Worm (Caenorhabditis elegans): Measurements from ENCODE around the gene M60.4.

Gene M60.4

DNA sequence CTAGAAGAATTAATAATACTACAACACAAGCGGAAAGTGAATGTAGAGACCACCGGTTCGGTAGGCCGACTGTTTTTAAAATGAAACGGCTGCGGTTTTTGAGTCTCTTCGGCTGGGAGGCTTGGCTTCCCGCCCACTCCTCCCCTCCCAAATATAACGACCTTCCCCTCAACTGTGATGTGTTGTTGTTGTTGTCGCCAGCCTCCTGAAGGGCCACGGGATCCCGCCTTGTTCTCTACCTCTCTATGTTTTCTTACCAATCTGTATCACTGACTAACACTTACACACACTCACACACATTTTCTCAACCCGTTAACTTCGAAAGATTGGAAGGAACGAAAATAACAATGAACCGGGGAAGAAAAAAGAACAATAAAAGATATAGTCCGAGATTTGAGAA is 2.6 kb downstream of the M60.4 start:
- no peak for TF ChIP-seq med-1 (GFP tag; optimal IDR thresholded peaks at IDR 0.05; ENCODE audit: insufficient read depth)
- TF ChIP-seq klf-2 (GFP tag; conservative IDR thresholded peaks at IDR 0.05) = no peak
- no peak for TF ChIP-seq flt-1 (GFP tag; IDR thresholded peaks at IDR 0.05)
- no peak for TF ChIP-seq T22C8.4 (GFP tag; IDR thresholded peaks at IDR 0.05)
- TF ChIP-seq cog-1 (tag; optimal IDR thresholded peaks at IDR 0.05) = no peak
- no peak for TF ChIP-seq tab-1 (GFP tag; IDR thresholded peaks at IDR 0.05)
- no peak for TF ChIP-seq ztf-29 (GFP tag; IDR thresholded peaks at IDR 0.05)
- TF ChIP-seq ref-1 (GFP tag; conservative IDR thresholded peaks at IDR 0.05) = no peak
- no peak for TF ChIP-seq ztf-23 (GFP tag; IDR thresholded peaks at IDR 0.05)

DNA sequence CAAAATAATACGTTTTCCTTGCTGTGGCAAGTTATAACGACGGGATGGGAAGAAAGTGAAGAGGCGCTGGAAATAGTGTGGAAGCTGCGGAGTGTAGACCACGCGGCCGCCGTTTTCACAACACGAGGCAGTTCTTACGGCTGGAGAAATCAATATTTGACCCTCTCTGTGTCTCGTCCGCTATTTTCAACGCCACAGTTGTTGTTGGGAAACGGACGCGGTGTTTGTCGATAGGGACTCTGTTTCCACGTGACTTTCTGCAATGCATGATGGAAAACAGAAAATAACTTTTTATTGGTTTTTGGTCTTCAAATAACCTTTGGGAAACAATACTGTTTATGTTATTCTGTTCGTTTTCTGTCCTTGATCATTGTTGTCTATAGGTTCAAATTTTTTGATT is 4.3 kb downstream of the M60.4 start, which contains the start of gene K02A6.3:
Gene K02A6.3 (minus strand): TSS at position 74 of the 400 bp plus-strand sequence.
- 0 out of 2 replicates have a peak, but pooled peaks have one; percentile 36 for TF ChIP-seq flt-1 (GFP tag; IDR thresholded peaks at IDR 0.05)
- TF ChIP-seq cog-1 (tag; optimal IDR thresholded peaks at IDR 0.05) = peak; percentile 50
- TF ChIP-seq ref-1 (GFP tag; conservative IDR thresholded peaks at IDR 0.05) = no peak
- no peak for TF ChIP-seq klf-2 (GFP tag; conservative IDR thresholded peaks at IDR 0.05)
- no peak for TF ChIP-seq tab-1 (GFP tag; IDR thresholded peaks at IDR 0.05)
- TF ChIP-seq ztf-23 (GFP tag; IDR thresholded peaks at IDR 0.05) = no peak
- no peak for TF ChIP-seq med-1 (GFP tag; optimal IDR thresholded peaks at IDR 0.05; ENCODE audit: insufficient read depth)
- TF ChIP-seq T22C8.4 (GFP tag; IDR thresholded peaks at IDR 0.05) = peak; percentile 83
- no peak for TF ChIP-seq ztf-29 (GFP tag; IDR thresholded peaks at IDR 0.05)

DNA sequence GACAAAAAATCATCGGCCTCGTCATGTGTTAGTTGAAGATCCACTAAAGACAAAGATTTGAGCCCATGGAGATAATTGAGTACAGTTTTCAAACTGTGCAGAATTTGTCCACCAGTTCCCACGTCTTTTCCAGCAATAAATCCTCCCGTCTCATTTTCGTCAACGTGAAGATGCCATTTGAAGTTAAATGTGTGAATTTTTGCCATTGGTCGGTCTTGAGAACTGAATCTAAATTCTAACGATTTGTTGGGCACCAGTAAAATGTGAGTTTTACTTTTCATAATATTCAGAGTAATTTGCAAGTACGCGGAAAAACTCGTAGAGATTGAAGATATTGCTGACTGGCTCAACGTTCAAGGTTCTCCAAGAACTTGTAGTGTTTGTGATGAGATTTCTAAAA is 5.5 kb downstream of the M60.4 start:
- TF ChIP-seq cog-1 (tag; optimal IDR thresholded peaks at IDR 0.05) = no peak

DNA sequence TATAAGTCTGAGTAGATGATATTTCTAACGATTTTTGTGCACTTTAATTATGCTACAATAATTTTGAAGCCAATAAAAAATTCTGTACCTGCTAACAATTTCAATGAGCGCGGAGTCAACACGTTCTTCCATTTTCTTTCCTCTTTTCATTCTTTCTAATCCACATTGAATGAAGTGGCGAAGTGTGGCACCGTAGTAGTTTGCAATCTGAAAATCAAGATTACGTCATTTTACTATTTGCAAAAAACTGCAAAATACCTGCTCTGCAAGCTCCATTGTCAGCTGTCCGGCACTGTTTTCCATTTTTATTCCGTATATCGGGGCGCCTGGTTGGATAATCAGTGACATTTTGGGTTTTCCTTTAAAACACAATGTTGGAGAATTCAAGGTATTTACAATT is 6.9 kb downstream of the M60.4 start:
- TF ChIP-seq flt-1 (GFP tag; IDR thresholded peaks at IDR 0.05) = no peak
- no peak for TF ChIP-seq klf-2 (GFP tag; conservative IDR thresholded peaks at IDR 0.05)
- no peak for TF ChIP-seq ztf-29 (GFP tag; IDR thresholded peaks at IDR 0.05)
- TF ChIP-seq ref-1 (GFP tag; conservative IDR thresholded peaks at IDR 0.05) = no peak
- TF ChIP-seq T22C8.4 (GFP tag; IDR thresholded peaks at IDR 0.05) = no peak

DNA sequence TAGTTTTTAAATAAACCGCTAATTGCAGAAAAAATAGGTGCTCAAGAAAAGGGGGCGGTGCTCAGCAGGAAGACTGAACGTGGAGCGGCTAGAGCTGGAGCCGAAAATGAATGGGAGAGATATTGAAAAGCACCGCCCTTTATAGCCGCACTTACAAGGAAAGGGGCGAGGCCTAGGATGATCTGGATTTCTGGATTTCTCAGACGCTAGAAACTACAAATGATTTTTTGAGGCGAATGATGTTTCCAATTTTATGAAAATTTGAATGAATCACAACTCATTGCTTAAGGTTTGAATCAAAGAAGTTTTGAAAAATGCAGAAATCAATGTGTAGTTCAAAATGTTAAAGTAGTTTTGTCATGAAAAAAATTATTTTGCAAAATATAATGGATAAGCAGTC is 11.2 kb downstream of the M60.4 start, which contains the start of gene K02A6.2:
Gene K02A6.2 (minus strand): TSS at position 101 of the 400 bp plus-strand sequence.
- TF ChIP-seq T22C8.4 (GFP tag; IDR thresholded peaks at IDR 0.05) (no peak), flt-1 (GFP tag; IDR thresholded peaks at IDR 0.05) (no peak), cog-1 (tag; optimal IDR thresholded peaks at IDR 0.05) (no peak), med-1 (GFP tag; optimal IDR thresholded peaks at IDR 0.05; ENCODE audit: insufficient read depth) (no peak), ztf-29 (GFP tag; IDR thresholded peaks at IDR 0.05) (no peak), klf-2 (GFP tag; conservative IDR thresholded peaks at IDR 0.05) (no peak), ztf-23 (GFP tag; IDR thresholded peaks at IDR 0.05) (no peak), tab-1 (GFP tag; IDR thresholded peaks at IDR 0.05) (no peak), ref-1 (GFP tag; conservative IDR thresholded peaks at IDR 0.05) (no peak)

DNA sequence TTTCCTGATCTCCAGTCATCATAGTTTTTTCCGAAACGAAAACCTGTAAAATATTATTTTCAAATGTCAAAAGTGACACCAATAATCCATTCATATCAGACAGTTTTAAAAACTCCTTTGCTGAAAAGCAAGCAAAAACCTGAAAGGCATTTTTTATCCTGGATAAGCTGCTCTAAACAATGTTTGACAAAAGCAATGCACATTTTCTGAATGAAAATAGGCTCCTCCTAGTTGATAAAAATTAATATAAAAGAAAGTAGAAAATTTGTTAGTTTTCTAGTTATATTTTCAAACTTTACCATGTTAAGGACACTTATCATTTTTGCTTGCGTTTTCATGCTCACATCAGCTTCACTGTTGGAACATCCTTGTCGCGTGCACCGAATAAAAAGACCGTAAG is 16.7 kb downstream of the M60.4 start, which contains the start of gene K02A6.1:
Gene K02A6.1 (plus strand): TSS at position 301 of the 400 bp plus-strand sequence.
- TF ChIP-seq cog-1 (tag; optimal IDR thresholded peaks at IDR 0.05) (no peak), ztf-29 (GFP tag; IDR thresholded peaks at IDR 0.05) (no peak), tab-1 (GFP tag; IDR thresholded peaks at IDR 0.05) (no peak), med-1 (GFP tag; optimal IDR thresholded peaks at IDR 0.05; ENCODE audit: insufficient read depth) (no peak), ref-1 (GFP tag; conservative IDR thresholded peaks at IDR 0.05) (no peak), klf-2 (GFP tag; conservative IDR thresholded peaks at IDR 0.05) (no peak), flt-1 (GFP tag; IDR thresholded peaks at IDR 0.05) (no peak), ztf-23 (GFP tag; IDR thresholded peaks at IDR 0.05) (no peak), T22C8.4 (GFP tag; IDR thresholded peaks at IDR 0.05) (no peak)

DNA sequence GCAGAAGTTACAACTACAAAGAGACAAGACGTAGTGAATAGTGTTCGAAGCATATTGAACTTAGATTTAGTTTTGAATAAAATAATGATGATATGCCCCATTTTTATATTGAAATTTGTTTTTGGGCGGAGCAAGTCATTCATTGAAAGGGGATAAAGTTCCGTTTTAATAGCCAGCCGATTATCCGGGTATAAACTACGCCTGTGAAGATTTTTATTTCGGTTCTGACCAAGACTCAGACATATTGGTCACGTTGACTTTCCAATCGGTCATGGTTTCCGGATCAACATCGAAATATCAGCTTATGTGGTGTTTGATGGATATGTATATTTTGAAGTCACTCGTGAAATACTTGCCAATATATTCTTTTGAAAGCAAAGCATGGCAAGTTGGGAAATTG is 17.5 kb downstream of the M60.4 start, which contains the start of gene K02A6.4:
Gene K02A6.4 (minus strand): TSS at position 101 of the 400 bp plus-strand sequence.
- TF ChIP-seq flt-1 (GFP tag; IDR thresholded peaks at IDR 0.05) = no peak
- TF ChIP-seq T22C8.4 (GFP tag; IDR thresholded peaks at IDR 0.05) = no peak
- TF ChIP-seq ztf-29 (GFP tag; IDR thresholded peaks at IDR 0.05) = no peak
- no peak for TF ChIP-seq cog-1 (tag; optimal IDR thresholded peaks at IDR 0.05)
- TF ChIP-seq med-1 (GFP tag; optimal IDR thresholded peaks at IDR 0.05; ENCODE audit: insufficient read depth) = no peak
- TF ChIP-seq ztf-23 (GFP tag; IDR thresholded peaks at IDR 0.05) = no peak
- no peak for TF ChIP-seq tab-1 (GFP tag; IDR thresholded peaks at IDR 0.05)
- no peak for TF ChIP-seq ref-1 (GFP tag; conservative IDR thresholded peaks at IDR 0.05)
- TF ChIP-seq klf-2 (GFP tag; conservative IDR thresholded peaks at IDR 0.05) = no peak

DNA sequence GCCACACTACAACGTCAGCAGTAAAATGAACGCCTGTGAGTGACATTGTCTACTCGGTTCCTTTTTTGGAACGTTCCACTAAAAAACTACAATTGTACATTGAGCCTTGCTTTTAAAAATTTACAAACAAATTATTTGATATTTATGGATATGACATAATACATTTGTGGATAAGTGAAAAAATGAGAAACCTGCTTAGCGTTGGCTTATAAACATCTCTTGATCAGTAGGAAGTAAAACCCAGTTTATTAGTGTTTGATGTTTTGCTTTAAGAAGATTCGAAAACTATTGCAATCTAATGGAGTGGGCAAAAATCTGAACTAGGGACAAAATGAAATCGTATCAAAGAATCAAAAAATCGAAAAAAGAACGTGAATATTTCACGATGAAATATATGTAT is 19.2 kb downstream of the M60.4 start:
- TF ChIP-seq klf-2 (GFP tag; conservative IDR thresholded peaks at IDR 0.05) = no peak
- no peak for TF ChIP-seq T22C8.4 (GFP tag; IDR thresholded peaks at IDR 0.05)
- no peak for TF ChIP-seq ztf-23 (GFP tag; IDR thresholded peaks at IDR 0.05)
- no peak for TF ChIP-seq ref-1 (GFP tag; conservative IDR thresholded peaks at IDR 0.05)
- no peak for TF ChIP-seq med-1 (GFP tag; optimal IDR thresholded peaks at IDR 0.05; ENCODE audit: insufficient read depth)
- no peak for TF ChIP-seq flt-1 (GFP tag; IDR thresholded peaks at IDR 0.05)
- no peak for TF ChIP-seq tab-1 (GFP tag; IDR thresholded peaks at IDR 0.05)
- TF ChIP-seq ztf-29 (GFP tag; IDR thresholded peaks at IDR 0.05) = no peak
- TF ChIP-seq cog-1 (tag; optimal IDR thresholded peaks at IDR 0.05) = no peak

DNA sequence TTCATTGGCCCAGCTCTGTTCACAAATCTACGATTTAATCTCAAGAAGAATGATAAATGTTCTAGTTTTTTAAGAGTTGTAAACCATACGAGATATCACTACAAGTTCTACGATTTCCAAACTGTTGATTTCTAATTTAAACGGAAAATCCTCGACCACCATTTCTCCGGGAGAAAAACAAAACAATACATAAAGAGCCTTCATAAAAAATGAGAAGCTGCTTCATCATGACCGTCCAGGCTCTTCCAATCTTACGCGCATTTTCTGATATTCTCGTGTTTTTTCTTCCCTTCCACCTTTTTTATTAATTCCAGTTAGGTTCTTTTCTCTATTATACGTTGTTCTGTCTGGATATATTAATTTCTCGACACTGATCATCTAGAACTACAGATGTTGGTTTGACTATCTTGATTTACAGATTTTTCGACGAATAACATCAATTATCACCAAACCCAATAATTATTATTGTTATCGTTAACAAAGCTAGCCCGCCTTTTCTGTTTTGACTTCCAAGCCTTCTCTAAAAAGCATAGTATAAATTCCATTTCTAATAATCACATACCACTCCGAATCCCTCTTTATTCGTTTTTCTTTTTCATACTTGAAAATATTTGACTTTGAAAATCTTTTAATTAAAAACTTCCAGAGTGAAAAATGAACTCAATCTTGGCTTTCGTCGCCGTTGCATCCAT is 21.5 kb downstream of the M60.4 start, which contains the start of gene C47D2.1:
Gene C47D2.1 (plus strand): TSS at position 642 of the 692 bp plus-strand sequence.
- TF ChIP-seq ztf-23 (GFP tag; IDR thresholded peaks at IDR 0.05) = no peak
- no peak for TF ChIP-seq tab-1 (GFP tag; IDR thresholded peaks at IDR 0.05)
- no peak for TF ChIP-seq flt-1 (GFP tag; IDR thresholded peaks at IDR 0.05)
- no peak for TF ChIP-seq T22C8.4 (GFP tag; IDR thresholded peaks at IDR 0.05)
- TF ChIP-seq klf-2 (GFP tag; conservative IDR thresholded peaks at IDR 0.05) = no peak
- TF ChIP-seq ztf-29 (GFP tag; IDR thresholded peaks at IDR 0.05) = no peak
- TF ChIP-seq ref-1 (GFP tag; conservative IDR thresholded peaks at IDR 0.05) = no peak
- TF ChIP-seq cog-1 (tag; optimal IDR thresholded peaks at IDR 0.05) = no peak
- no peak for TF ChIP-seq med-1 (GFP tag; optimal IDR thresholded peaks at IDR 0.05; ENCODE audit: insufficient read depth)
